Worm (Caenorhabditis elegans) whole organism, L4 larva: Measurements from ENCODE around the gene Y60C6A.3.

ENCODE experiments used
- T26A8.4 ChIP-seq: fragments of 200-800 bp; sonication (Bioruptor generic); IDR thresholded peaks from 2 replicates; pipeline ENCODE4 v1.3.6; 2022; ENCODE audit warnings: missing genetic modification characterization, missing compliant biosample characterization
- ZK546.5 ChIP-seq, 2 experiments: sonication (generic microtip); optimal IDR thresholded peaks; 2 replicates each; lab custom pipeline; 2017; ENCODE audit warnings: missing biosample characterization in 2 of 2, missing genetic modification characterization in 2 of 2
- ceh-28 ChIP-seq: fragments of 150-350 bp; optimal IDR thresholded peaks from 2 replicates; lab custom pipeline; 2014; ENCODE audit warnings: missing biosample characterization, missing genetic modification reagents, missing genetic modification characterization
- ceh-82 ChIP-seq: sonication (generic microtip); optimal IDR thresholded peaks from 2 replicates; lab custom pipeline; 2017; ENCODE audit warnings: missing biosample characterization, missing genetic modification characterization
- dpl-1 ChIP-seq: fragments of 150-350 bp; optimal IDR thresholded peaks from 2 replicates; lab custom pipeline; 2014; ENCODE audit warnings: missing biosample characterization, missing genetic modification reagents, missing genetic modification characterization
- dve-1 ChIP-seq: sonication (generic microtip); optimal IDR thresholded peaks from 2 replicates; lab custom pipeline; 2017; ENCODE audit warnings: antibody characterized with exemption, mild to moderate bottlenecking, missing genetic modification characterization, missing compliant biosample characterization; ENCODE audit not compliant: insufficient read depth
- gei-8 ChIP-seq: fragments of 200-800 bp; sonication (Bioruptor generic); optimal IDR thresholded peaks from 2 replicates; lab custom pipeline; 2018; ENCODE audit warnings: mild to moderate bottlenecking, missing genetic modification characterization, missing compliant biosample characterization
- hlh-30 ChIP-seq: sonication (generic microtip); optimal IDR thresholded peaks from 2 replicates; lab custom pipeline; 2017; ENCODE audit warnings: antibody characterized with exemption, mild to moderate bottlenecking, missing genetic modification characterization, missing compliant biosample characterization; ENCODE audit not compliant: insufficient read depth
- lin-1 ChIP-seq: fragments of 200-800 bp; sonication (Bioruptor generic); IDR thresholded peaks from 2 replicates; pipeline ENCODE4 v1.3.6; 2022; ENCODE audit warnings: missing genetic modification reagents, missing genetic modification characterization, missing compliant biosample characterization
- lin-13 ChIP-seq: fragments of 150-350 bp; optimal IDR thresholded peaks from 2 replicates; lab custom pipeline; 2014; ENCODE audit warnings: missing biosample characterization, missing genetic modification reagents, missing genetic modification characterization
- madf-9 ChIP-seq: fragments of 200-800 bp; sonication (Bioruptor generic); conservative IDR thresholded peaks from 2 replicates; pipeline ENCODE4 v1.3.6; 2022; ENCODE audit warnings: missing genetic modification reagents, missing genetic modification characterization, missing compliant biosample characterization
- nhr-237 ChIP-seq: sonication (generic microtip); optimal IDR thresholded peaks from 2 replicates; lab custom pipeline; 2017; ENCODE audit warnings: missing biosample characterization, missing genetic modification characterization
- nhr-6 ChIP-seq: fragments of 150-350 bp; optimal IDR thresholded peaks from 2 replicates; lab custom pipeline; 2014; ENCODE audit warnings: missing biosample characterization, missing genetic modification characterization
- set-16 ChIP-seq: fragments of 200-800 bp; sonication (Bioruptor generic); IDR thresholded peaks from 2 replicates; pipeline ENCODE4 v1.3.6; 2022; ENCODE audit warnings: missing genetic modification reagents, missing genetic modification characterization, missing compliant biosample characterization
- skn-1 ChIP-seq: fragments of 150-350 bp; optimal IDR thresholded peaks from 2 replicates; lab custom pipeline; 2014; ENCODE audit warnings: missing biosample characterization, missing genetic modification characterization
- spr-3 ChIP-seq: fragments of 200-800 bp; sonication (Bioruptor generic); optimal IDR thresholded peaks from 2 replicates; lab custom pipeline; 2018; ENCODE audit warnings: mild to moderate bottlenecking, missing genetic modification characterization, missing compliant biosample characterization
- zip-2 ChIP-seq: fragments of 150-350 bp; optimal IDR thresholded peaks from 2 replicates; lab custom pipeline; 2014; ENCODE audit warnings: missing biosample characterization, missing genetic modification characterization

Y60C6A.3 gene

ce11 chrV:4826710-4827380, 41.2 kb downstream of the Y60C6A.3 start, which contains the start of the genes hsp-6 and C37H5.5 (continued):
- TF ChIP-seq dpl-1 (GFP tag; lab: Kevin White, UChicago) (peak; percentile 69), nhr-237 (no peak), ceh-28 (tag; lab: Kevin White, UChicago) (no peak), ceh-82 (tag; lab: Kevin White, UChicago) (no peak), spr-3 (peak; percentile 7), nhr-6 (peak; percentile 88)

ce11 chrV:4834277-4834676, 48.7 kb downstream of the Y60C6A.3 start, which contains the start of gene C37H5.14:
Gene C37H5.14, minus strand, starts transcription at chrV:4834377.
- TF ChIP-seq ZK546.5 (tag; optimal IDR thresholded peaks at IDR 0.05; lab: Kevin White, UChicago): no peak
- TF ChIP-seq zip-2 (tag; lab: Kevin White, UChicago): no peak
- TF ChIP-seq madf-9 (GFP tag; lab: Robert Waterston, UW): no peak
- no peak for TF ChIP-seq gei-8 (GFP tag; lab: Kevin White, UChicago)
- no peak for TF ChIP-seq nhr-6
- TF ChIP-seq hlh-30: no peak
- no peak for TF ChIP-seq lin-13
- TF ChIP-seq lin-1 (GFP tag; lab: Robert Waterston, UW): no peak
- TF ChIP-seq dve-1 (tag; lab: Kevin White, UChicago): no peak
- TF ChIP-seq T26A8.4 (GFP tag; lab: Robert Waterston, UW): no peak
- no peak for TF ChIP-seq set-16 (GFP tag; lab: Robert Waterston, UW)
- no peak for TF ChIP-seq skn-1 (tag; lab: Kevin White, UChicago)
